Worm (Caenorhabditis elegans) whole organism, L4 larva: ENCODE results near the gene algn-8.

Experiments used
- D1046.2 ChIP-seq: fragments of 200-800 bp; sonication (Bioruptor generic); IDR thresholded peaks from 2 replicates; pipeline ENCODE4 v1.3.6; 2022; ENCODE audit warnings: missing genetic modification characterization, missing compliant biosample characterization
- F44E2.7 ChIP-seq: fragments of 200-800 bp; sonication (Bioruptor generic); IDR thresholded peaks from 2 replicates; pipeline ENCODE4 v2.1.2; 2022; ENCODE audit warnings: missing genetic modification characterization, missing compliant biosample characterization
- T26A8.4 ChIP-seq: fragments of 200-800 bp; sonication (Bioruptor generic); IDR thresholded peaks from 2 replicates; pipeline ENCODE4 v1.3.6; 2022; ENCODE audit warnings: missing genetic modification characterization, missing compliant biosample characterization
- Y105C5A.15 ChIP-seq: fragments of 200-800 bp; sonication (Bioruptor generic); IDR thresholded peaks from 2 replicates; pipeline ENCODE4 v1.3.6; 2022; ENCODE audit warnings: missing genetic modification characterization, missing compliant biosample characterization
- Y75B8A.6 ChIP-seq: fragments of 200-800 bp; sonication (Bioruptor generic); IDR thresholded peaks from 2 replicates; pipeline ENCODE4 v1.3.6; 2022; ENCODE audit warnings: missing genetic modification reagents, missing genetic modification characterization, missing compliant biosample characterization
- ZK337.2 ChIP-seq: fragments of 200-800 bp; sonication (Bioruptor generic); IDR thresholded peaks from 2 replicates; pipeline ENCODE4 v1.3.6; 2022; ENCODE audit warnings: missing genetic modification reagents, missing genetic modification characterization, missing compliant biosample characterization
- aha-1 ChIP-seq: fragments of 150-350 bp; peaks from one replicate; lab custom pipeline; 2014; ENCODE audit warnings: missing biosample characterization, missing genetic modification characterization
- aly-2 ChIP-seq: sonication (generic microtip); optimal IDR thresholded peaks from 2 replicates; lab custom pipeline; 2018; ENCODE audit warnings: missing biosample characterization, missing genetic modification characterization
- ama-1 ChIP-seq: fragments of 150-350 bp; optimal IDR thresholded peaks from 2 replicates; lab custom pipeline; 2014; ENCODE audit warnings: inconsistent platforms, mixed read lengths
- ceh-20 ChIP-seq: fragments of 200-800 bp; sonication (Bioruptor generic); IDR thresholded peaks from 2 replicates; pipeline ENCODE4 v1.3.6; 2022; ENCODE audit warnings: missing genetic modification reagents, missing genetic modification characterization, missing compliant biosample characterization
- ceh-44 ChIP-seq: fragments of 200-800 bp; sonication (Bioruptor generic); IDR thresholded peaks from 2 replicates; pipeline ENCODE4 v1.3.6; 2022; ENCODE audit warnings: missing genetic modification reagents, missing genetic modification characterization, missing compliant biosample characterization
- ceh-62 ChIP-seq: sonication (generic microtip); optimal IDR thresholded peaks from 2 replicates; lab custom pipeline; 2017; ENCODE audit warnings: missing biosample characterization, missing genetic modification characterization
- cey-2 ChIP-seq: sonication (generic microtip); optimal IDR thresholded peaks from 3 replicates; lab custom pipeline; 2017; ENCODE audit warnings: missing genetic modification characterization, mild to moderate bottlenecking, missing compliant biosample characterization, antibody characterized with exemption, borderline replicate concordance; ENCODE audit not compliant: insufficient read depth
- ctbp-1 ChIP-seq: fragments of 200-800 bp; sonication (Bioruptor generic); IDR thresholded peaks from 2 replicates; pipeline ENCODE4 v1.3.6; 2022; ENCODE audit warnings: missing genetic modification reagents, missing genetic modification characterization, missing compliant biosample characterization
- daf-16 ChIP-seq, 3 experiments: sonication (generic microtip); optimal IDR thresholded peaks; 2 replicates each; lab custom pipeline; 2016 to 2017; ENCODE audit warnings: missing genetic modification characterization in 3 of 3, missing genetic modification reagents in 3 of 3, mild to moderate bottlenecking in 2 of 3, missing compliant biosample characterization in 2 of 3, missing biosample characterization in 1 of 3, moderate library complexity in 1 of 3
- dmd-8 ChIP-seq: fragments of 200-800 bp; sonication (Bioruptor generic); IDR thresholded peaks from 2 replicates; pipeline ENCODE4 v1.3.6; 2022; ENCODE audit warnings: missing genetic modification characterization, missing compliant biosample characterization
- duxl-1 ChIP-seq: sonication (generic microtip); optimal IDR thresholded peaks from 2 replicates; lab custom pipeline; 2016; ENCODE audit warnings: mild to moderate bottlenecking, missing genetic modification characterization, moderate library complexity, missing compliant biosample characterization; ENCODE audit not compliant: poor library complexity
- dve-1 ChIP-seq: sonication (generic microtip); optimal IDR thresholded peaks from 2 replicates; lab custom pipeline; 2017; ENCODE audit warnings: antibody characterized with exemption, mild to moderate bottlenecking, missing genetic modification characterization, missing compliant biosample characterization; ENCODE audit not compliant: insufficient read depth
- gei-8 ChIP-seq: fragments of 200-800 bp; sonication (Bioruptor generic); optimal IDR thresholded peaks from 2 replicates; lab custom pipeline; 2018; ENCODE audit warnings: mild to moderate bottlenecking, missing genetic modification characterization, missing compliant biosample characterization
- hlh-11 ChIP-seq: fragments of 200-800 bp; sonication (Bioruptor generic); optimal IDR thresholded peaks from 2 replicates; lab custom pipeline; 2018; ENCODE audit warnings: mild to moderate bottlenecking, missing genetic modification characterization, missing compliant biosample characterization
- lim-7 ChIP-seq: fragments of 200-800 bp; sonication (Bioruptor generic); IDR thresholded peaks from 2 replicates; pipeline ENCODE4 v1.3.6; 2022; ENCODE audit warnings: missing genetic modification characterization, missing compliant biosample characterization
- lin-1 ChIP-seq: fragments of 200-800 bp; sonication (Bioruptor generic); IDR thresholded peaks from 2 replicates; pipeline ENCODE4 v1.3.6; 2022; ENCODE audit warnings: missing genetic modification reagents, missing genetic modification characterization, missing compliant biosample characterization
- lin-13 ChIP-seq: fragments of 150-350 bp; optimal IDR thresholded peaks from 2 replicates; lab custom pipeline; 2014; ENCODE audit warnings: missing biosample characterization, missing genetic modification reagents, missing genetic modification characterization
- lin-29 ChIP-seq: fragments of 200-800 bp; sonication (Bioruptor generic); IDR thresholded peaks from 2 replicates; pipeline ENCODE4 v1.3.6; 2022; ENCODE audit warnings: missing genetic modification reagents, missing genetic modification characterization, missing compliant biosample characterization
- lin-38 ChIP-seq: fragments of 200-800 bp; sonication (Bioruptor generic); IDR thresholded peaks from 2 replicates; pipeline ENCODE4 v1.3.6; 2022; ENCODE audit warnings: missing genetic modification reagents, missing genetic modification characterization, missing compliant biosample characterization
- lsy-2 ChIP-seq, 2 experiments: fragments of 150-350 bp in 1 of 2; sonication (generic microtip) in 1 of 2; optimal IDR thresholded peaks; 2 replicates each; lab custom pipeline; 2014 to 2017; ENCODE audit warnings: missing biosample characterization in 2 of 2, missing genetic modification characterization in 2 of 2
- madf-9 ChIP-seq: fragments of 200-800 bp; sonication (Bioruptor generic); conservative IDR thresholded peaks from 2 replicates; pipeline ENCODE4 v1.3.6; 2022; ENCODE audit warnings: missing genetic modification reagents, missing genetic modification characterization, missing compliant biosample characterization
- mdt-29 ChIP-seq: fragments of 200-800 bp; sonication (Bioruptor generic); IDR thresholded peaks from 2 replicates; pipeline ENCODE4 v1.3.6; 2022; ENCODE audit warnings: missing genetic modification reagents, missing genetic modification characterization, missing compliant biosample characterization
- mep-1 ChIP-seq: fragments of 150-350 bp; sonication (generic microtip); optimal IDR thresholded peaks from 3 replicates; lab custom pipeline; 2014; ENCODE audit warnings: missing biosample characterization, missing genetic modification characterization
- mes-2 ChIP-seq: sonication (generic microtip); optimal IDR thresholded peaks from 2 replicates; lab custom pipeline; 2016; ENCODE audit warnings: missing genotype, mild to moderate bottlenecking, missing genetic modification characterization, missing compliant biosample characterization; ENCODE audit not compliant: poor library complexity, severe bottlenecking
- nhr-102 ChIP-seq: sonication (generic microtip); optimal IDR thresholded peaks from 2 replicates; lab custom pipeline; 2016; ENCODE audit warnings: mild to moderate bottlenecking, missing genetic modification characterization, moderate library complexity, missing compliant biosample characterization
- nhr-28 ChIP-seq: fragments of 150-350 bp; optimal IDR thresholded peaks from 2 replicates; lab custom pipeline; 2014; ENCODE audit warnings: missing biosample characterization, missing genetic modification characterization
- nhr-6 ChIP-seq: fragments of 150-350 bp; optimal IDR thresholded peaks from 2 replicates; lab custom pipeline; 2014; ENCODE audit warnings: missing biosample characterization, missing genetic modification characterization
- nhr-77 ChIP-seq: fragments of 150-350 bp; optimal IDR thresholded peaks from 2 replicates; lab custom pipeline; 2014; ENCODE audit warnings: missing biosample characterization, missing genetic modification characterization
- pha-4 ChIP-seq, 2 experiments: fragments of 150-350 bp in 1 of 2; fragments of 200-800 bp in 1 of 2; sonication (Bioruptor generic) in 1 of 2; IDR thresholded peaks in 1 of 2; optimal IDR thresholded peaks in 1 of 2; 2 replicates each; pipeline versions ENCODE4 v1.3.6 to Lab custom; 2014 to 2022; ENCODE audit warnings: missing genetic modification characterization in 2 of 2, missing genetic modification reagents in 2 of 2, missing biosample characterization in 1 of 2, missing compliant biosample characterization in 1 of 2
- saeg-2 ChIP-seq: fragments of 200-800 bp; sonication (Bioruptor generic); IDR thresholded peaks from 2 replicates; pipeline ENCODE4 v1.3.6; 2022; ENCODE audit warnings: missing genetic modification reagents, missing genetic modification characterization, missing compliant biosample characterization
- tag-97 ChIP-seq: fragments of 200-800 bp; sonication (Bioruptor generic); IDR thresholded peaks from 2 replicates; pipeline ENCODE4 v1.3.6; 2022; ENCODE audit warnings: missing genetic modification characterization, missing compliant biosample characterization
- vab-7 ChIP-seq: fragments of 200-800 bp; sonication (Bioruptor generic); IDR thresholded peaks from 2 replicates; pipeline ENCODE4 v1.3.6; 2022; ENCODE audit warnings: missing genetic modification reagents, missing genetic modification characterization, missing compliant biosample characterization
- zfp-3 ChIP-seq: fragments of 200-800 bp; sonication (Bioruptor generic); conservative IDR thresholded peaks from 2 replicates; pipeline ENCODE4 v1.3.6; 2022; ENCODE audit warnings: missing genetic modification reagents, missing genetic modification characterization, missing compliant biosample characterization
- zip-2 ChIP-seq: fragments of 150-350 bp; optimal IDR thresholded peaks from 2 replicates; lab custom pipeline; 2014; ENCODE audit warnings: missing biosample characterization, missing genetic modification characterization

Gene algn-8

DNA sequence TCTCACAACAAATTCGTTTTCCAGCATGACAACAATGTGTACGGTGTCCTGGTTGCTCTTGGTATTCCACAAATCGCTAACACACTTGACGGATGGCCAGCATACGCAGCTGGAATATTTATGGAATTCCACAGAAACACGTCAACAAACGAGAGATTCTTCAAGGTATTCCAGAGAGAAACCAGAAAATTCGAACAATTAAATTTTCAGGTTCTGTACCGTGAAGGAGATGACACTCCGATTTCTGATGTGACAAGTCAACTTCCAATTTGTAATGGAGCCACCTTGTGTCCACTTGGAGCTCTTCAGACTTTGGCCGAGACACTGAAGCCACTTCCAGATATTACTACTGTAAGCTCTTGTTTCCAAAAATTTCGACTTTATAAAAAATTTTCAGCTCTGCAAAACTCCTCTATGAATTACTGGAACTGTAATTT, 47.7 kb upstream of the algn-8 start:
- TF ChIP-seq nhr-28 (no peak), pha-4 (GFP tag; IDR thresholded peaks at IDR 0.05; lab: Robert Waterston, UW) (0 out of 2 replicates have a peak, but pooled peaks have one; percentile 29), pha-4 (tag; optimal IDR thresholded peaks at IDR 0.05; lab: Kevin White, UChicago) (no peak), ceh-20 (GFP tag; lab: Robert Waterston, UW) (0 out of 2 replicates have a peak, but pooled peaks have one; percentile 8), Y105C5A.15 (no peak), lin-38 (GFP tag; lab: Robert Waterston, UW) (peak; percentile 59), dve-1 (tag; lab: Kevin White, UChicago) (peak; percentile 28), ctbp-1 (no peak), lin-29 (GFP tag; lab: Robert Waterston, UW) (no peak), daf-16 (GFP tag; optimal IDR thresholded peaks at IDR 0.05; lab: Kevin White, UChicago) (peak in 1 of 2 experiments; percentile 65), daf-16 (tag; optimal IDR thresholded peaks at IDR 0.05; lab: Kevin White, UChicago) (peak; percentile 50), ZK337.2 (no peak), lin-1 (GFP tag; lab: Robert Waterston, UW) (peak; percentile 21; the same call in 1 of the 2 replicates), mes-2 (peak; percentile 17), T26A8.4 (GFP tag; lab: Robert Waterston, UW) (peak; percentile 60), vab-7 (peak; percentile 28; the same call in 1 of the 2 replicates), ceh-62 (tag; lab: Kevin White, UChicago) (no peak), aha-1 (peak; percentile 94), gei-8 (GFP tag; lab: Kevin White, UChicago) (peak; percentile 22), dmd-8 (GFP tag; lab: Robert Waterston, UW) (no peak), D1046.2 (GFP tag; lab: Robert Waterston, UW) (peak; percentile 59; the same call in 1 of the 2 replicates), nhr-102 (tag; lab: Kevin White, UChicago) (peak; percentile 62), zfp-3 (GFP tag; lab: Robert Waterston, UW) (peak; percentile 67), duxl-1 (tag; lab: Kevin White, UChicago) (peak; percentile 58), nhr-6 (no peak), saeg-2 (GFP tag; lab: Robert Waterston, UW) (0 out of 2 replicates have a peak, but pooled peaks have one; percentile 15), tag-97 (GFP tag; lab: Robert Waterston, UW) (no peak), lin-13 (GFP tag; lab: Kevin White, UChicago) (peak; percentile 61), ceh-44 (GFP tag; lab: Robert Waterston, UW) (no peak), mdt-29 (GFP tag; lab: Robert Waterston, UW) (peak; percentile 30; the same call in 1 of the 2 replicates), madf-9 (no peak), nhr-77 (no peak), lim-7 (GFP tag; lab: Robert Waterston, UW) (no peak), Y75B8A.6 (GFP tag; lab: Robert Waterston, UW) (peak; percentile 66; the same call in 1 of the 2 replicates), lsy-2 (tag; optimal IDR thresholded peaks at IDR 0.05; lab: Kevin White, UChicago) (peak in 1 of 2 experiments; percentile 11), zip-2 (tag; lab: Kevin White, UChicago) (no peak), F44E2.7 (GFP tag; lab: Robert Waterston, UW) (no peak), hlh-11 (peak; percentile 27), aly-2 (tag; lab: Kevin White, UChicago) (no peak), mep-1 (tag; lab: Kevin White, UChicago) (peak; percentile 71), cey-2 (tag; lab: Kevin White, UChicago) (no peak), ama-1 (lab: Kevin White, UChicago) (peak; percentile 78)
